Worm (Caenorhabditis elegans) whole organism, L2 larva: ENCODE data around the gene fbxa-51.

Experiments used
- C34F6.9 ChIP-seq: fragments of 150-350 bp; optimal IDR thresholded peaks from 2 replicates; lab custom pipeline; 2014; ENCODE audit warnings: missing biosample characterization, missing genetic modification characterization
- ZK546.5 ChIP-seq: sonication (generic microtip); optimal IDR thresholded peaks from 2 replicates; lab custom pipeline; 2017; ENCODE audit warnings: missing biosample characterization, missing genetic modification characterization
- alr-1 ChIP-seq: fragments of 150-350 bp; optimal IDR thresholded peaks from 2 replicates; lab custom pipeline; 2014; ENCODE audit warnings: missing biosample characterization, missing genetic modification characterization
- aly-2 ChIP-seq: fragments of 150-350 bp; optimal IDR thresholded peaks from 2 replicates; lab custom pipeline; 2014; ENCODE audit warnings: missing biosample characterization, missing genetic modification characterization
- lsy-2 ChIP-seq, 2 experiments: fragments of 150-350 bp in 1 of 2; sonication (generic microtip) in 1 of 2; optimal IDR thresholded peaks; 2 replicates each; lab custom pipeline; 2014 to 2017; ENCODE audit warnings: missing biosample characterization in 2 of 2, missing genetic modification characterization in 2 of 2
- nhr-11 ChIP-seq: fragments of 150-350 bp; optimal IDR thresholded peaks from 2 replicates; lab custom pipeline; 2014; ENCODE audit warnings: missing biosample characterization, missing genetic modification characterization
- nhr-129 ChIP-seq: fragments of 150-350 bp; optimal IDR thresholded peaks from 2 replicates; lab custom pipeline; 2014; ENCODE audit warnings: missing biosample characterization, missing genetic modification characterization
- nhr-237 ChIP-seq: fragments of 150-350 bp; optimal IDR thresholded peaks from 2 replicates; lab custom pipeline; 2014; ENCODE audit warnings: missing biosample characterization, missing genetic modification characterization
- sem-4 ChIP-seq: fragments of 150-350 bp; optimal IDR thresholded peaks from 2 replicates; lab custom pipeline; 2014; ENCODE audit warnings: missing biosample characterization, missing genetic modification reagents, missing genetic modification characterization
- sma-9 ChIP-seq, 2 experiments: fragments of 150-350 bp in 1 of 2; sonication (generic microtip) in 1 of 2; optimal IDR thresholded peaks; 2 replicates each; lab custom pipeline; 2014 to 2016; ENCODE audit warnings: missing genetic modification characterization in 2 of 2, mild to moderate bottlenecking in 1 of 2, missing biosample characterization in 1 of 2, missing compliant biosample characterization in 1 of 2, missing genetic modification reagents in 1 of 2, moderate library complexity in 1 of 2
- snpc-4 ChIP-seq: fragments of 150-350 bp; optimal IDR thresholded peaks from 2 replicates; lab custom pipeline; 2014; ENCODE audit warnings: missing biosample characterization, missing genetic modification characterization
- unc-39 ChIP-seq: fragments of 150-350 bp; optimal IDR thresholded peaks from 2 replicates; lab custom pipeline; 2014; ENCODE audit warnings: missing biosample characterization, missing genetic modification characterization
- unc-55 ChIP-seq: fragments of 150-350 bp; sonication (generic microtip); optimal IDR thresholded peaks from 3 replicates; lab custom pipeline; 2014; ENCODE audit warnings: missing biosample characterization, missing genetic modification reagents, missing genetic modification characterization

DNA sequence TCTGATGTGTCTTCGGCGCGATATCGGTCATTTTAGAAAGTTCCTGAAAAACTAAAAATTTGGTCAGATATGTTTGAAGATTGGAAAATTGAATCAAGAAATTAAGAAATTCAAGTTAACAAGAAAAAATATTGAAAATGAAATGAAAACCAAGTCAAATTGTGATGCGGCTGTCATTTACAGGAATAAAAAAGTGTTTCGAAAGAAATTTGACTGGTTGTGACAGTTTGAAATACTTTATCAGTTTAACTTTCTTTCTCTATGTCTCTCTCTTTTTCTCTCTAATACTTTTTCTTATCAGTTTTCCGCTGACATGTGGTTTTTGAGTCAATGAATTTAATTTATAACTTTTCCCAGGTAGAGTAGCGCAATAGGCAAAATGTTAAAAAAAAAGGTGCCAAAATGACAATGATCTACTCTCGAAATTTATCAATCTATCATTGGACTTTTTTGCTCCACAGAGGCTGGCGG lies 26.0 kb upstream of the fbxa-51 start, which contains the start of gene fbxa-55:
- TF ChIP-seq sem-4 (tag; lab: Kevin White, UChicago), result no peak
- no peak for TF ChIP-seq nhr-237 (tag; lab: Kevin White, UChicago)
- TF ChIP-seq snpc-4 (tag; lab: Kevin White, UChicago), result no peak
- no peak for TF ChIP-seq nhr-129 (tag; lab: Kevin White, UChicago)
- TF ChIP-seq alr-1 (tag; lab: Kevin White, UChicago), result no peak
- no peak for TF ChIP-seq sma-9 (GFP tag; optimal IDR thresholded peaks at IDR 0.05; lab: Kevin White, UChicago)
- no peak for TF ChIP-seq sma-9 (tag; optimal IDR thresholded peaks at IDR 0.05; lab: Kevin White, UChicago)
- TF ChIP-seq unc-39 (tag; lab: Kevin White, UChicago), result no peak
- TF ChIP-seq ZK546.5 (tag; lab: Kevin White, UChicago), result no peak
- no peak for TF ChIP-seq aly-2 (tag; lab: Kevin White, UChicago)
- no peak for TF ChIP-seq unc-55
- TF ChIP-seq nhr-11 (tag; lab: Kevin White, UChicago), result no peak
- TF ChIP-seq lsy-2 (tag; optimal IDR thresholded peaks at IDR 0.05; lab: Kevin White, UChicago), result no peak
- TF ChIP-seq C34F6.9, result no peak
